Worm (Caenorhabditis elegans): Measurements from ENCODE around the gene grl-19.

Gene grl-19

ce11 chrIV:282008-282407, 29.7 kb upstream of the grl-19 start:
- TF ChIP-seq W03F9.2 (tag; optimal IDR thresholded peaks at IDR 0.05), result no peak
- TF ChIP-seq dao-5 (tag; optimal IDR thresholded peaks at IDR 0.05), result no peak
- no peak for TF ChIP-seq him-1 (tag; optimal IDR thresholded peaks at IDR 0.05)

ce11 chrIV:278284-278683, 25.9 kb upstream of the grl-19 start:
- TF ChIP-seq dao-5 (tag; optimal IDR thresholded peaks at IDR 0.05), result no peak
- TF ChIP-seq him-1 (tag; optimal IDR thresholded peaks at IDR 0.05), result no peak
- TF ChIP-seq W03F9.2 (tag; optimal IDR thresholded peaks at IDR 0.05), result no peak

- TF ChIP-seq dao-5 (tag; optimal IDR thresholded peaks at IDR 0.05) (no peak), him-1 (tag; optimal IDR thresholded peaks at IDR 0.05) (no peak), W03F9.2 (tag; optimal IDR thresholded peaks at IDR 0.05) (no peak)
Measured at ce11 chrIV:275146-275545, 22.8 kb upstream of the grl-19 start.

- TF ChIP-seq dao-5 (tag; optimal IDR thresholded peaks at IDR 0.05) (no peak), W03F9.2 (tag; optimal IDR thresholded peaks at IDR 0.05) (no peak), him-1 (tag; optimal IDR thresholded peaks at IDR 0.05) (no peak)
Measured at ce11 chrIV:274185-274584, 21.8 kb upstream of the grl-19 start, which contains the start of gene sma-10. Gene sma-10, plus strand, starts transcription at chrIV:274420.

- no peak for TF ChIP-seq him-1 (tag; optimal IDR thresholded peaks at IDR 0.05)
- no peak for TF ChIP-seq dao-5 (tag; optimal IDR thresholded peaks at IDR 0.05)
- no peak for TF ChIP-seq W03F9.2 (tag; optimal IDR thresholded peaks at IDR 0.05)
Measured at ce11 chrIV:273299-273698, 20.9 kb upstream of the grl-19 start, which contains the start of gene srh-282. Gene srh-282, minus strand, starts transcription at chrIV:273399.

ce11 chrIV:269107-269506, 16.8 kb upstream of the grl-19 start, which contains the start of gene T21D12.11:
Gene T21D12.11, plus strand, starts transcription at chrIV:269407.
- TF ChIP-seq dao-5 (tag; optimal IDR thresholded peaks at IDR 0.05) (no peak), him-1 (tag; optimal IDR thresholded peaks at IDR 0.05) (no peak), W03F9.2 (tag; optimal IDR thresholded peaks at IDR 0.05) (no peak)

- TF ChIP-seq W03F9.2 (tag; optimal IDR thresholded peaks at IDR 0.05), result no peak
- no peak for TF ChIP-seq him-1 (tag; optimal IDR thresholded peaks at IDR 0.05)
- no peak for TF ChIP-seq dao-5 (tag; optimal IDR thresholded peaks at IDR 0.05)
Measured at ce11 chrIV:266148-266547, 13.8 kb upstream of the grl-19 start, which contains the start of gene T21D12.12. Gene T21D12.12, plus strand, starts transcription at chrIV:266448.

- TF ChIP-seq W03F9.2 (tag; optimal IDR thresholded peaks at IDR 0.05) (no peak), him-1 (tag; optimal IDR thresholded peaks at IDR 0.05) (no peak), dao-5 (tag; optimal IDR thresholded peaks at IDR 0.05) (no peak)
Measured at ce11 chrIV:264182-264709, 11.9 kb upstream of the grl-19 start, which contains the start of gene pat-6. Gene pat-6, minus strand, starts transcription at chrIV:264232.

ce11 chrIV:262460-262859, 10.1 kb upstream of the grl-19 start:
- TF ChIP-seq him-1 (tag; optimal IDR thresholded peaks at IDR 0.05), result no peak
- no peak for TF ChIP-seq dao-5 (tag; optimal IDR thresholded peaks at IDR 0.05)
- no peak for TF ChIP-seq W03F9.2 (tag; optimal IDR thresholded peaks at IDR 0.05)

ce11 chrIV:261607-262006, 9.3 kb upstream of the grl-19 start, which contains the start of gene pqbp-1.1:
Gene pqbp-1.1, minus strand, starts transcription at chrIV:261683.
- TF ChIP-seq him-1 (tag; optimal IDR thresholded peaks at IDR 0.05) (no peak), W03F9.2 (tag; optimal IDR thresholded peaks at IDR 0.05) (no peak), dao-5 (tag; optimal IDR thresholded peaks at IDR 0.05) (no peak)

- TF ChIP-seq dao-5 (tag; optimal IDR thresholded peaks at IDR 0.05) (no peak), him-1 (tag; optimal IDR thresholded peaks at IDR 0.05) (no peak), W03F9.2 (tag; optimal IDR thresholded peaks at IDR 0.05) (no peak)
Measured at ce11 chrIV:259142-259541, 6.8 kb upstream of the grl-19 start, which contains the start of gene dpy-9. Gene dpy-9, minus strand, starts transcription at chrIV:259204.

- TF ChIP-seq him-1 (tag; optimal IDR thresholded peaks at IDR 0.05), result no peak
- no peak for TF ChIP-seq W03F9.2 (tag; optimal IDR thresholded peaks at IDR 0.05)
- TF ChIP-seq dao-5 (tag; optimal IDR thresholded peaks at IDR 0.05), result no peak
Measured at ce11 chrIV:258362-258761, 6.0 kb upstream of the grl-19 start.

ce11 chrIV:257095-257494, 4.7 kb upstream of the grl-19 start, which contains the start of gene R02D3.8:
Gene R02D3.8, minus strand, starts transcription at chrIV:257203.
- TF ChIP-seq W03F9.2 (tag; optimal IDR thresholded peaks at IDR 0.05), result no peak
- no peak for TF ChIP-seq dao-5 (tag; optimal IDR thresholded peaks at IDR 0.05)

- TF ChIP-seq W03F9.2 (tag; optimal IDR thresholded peaks at IDR 0.05) (peak; percentile 56), him-1 (tag; optimal IDR thresholded peaks at IDR 0.05) (no peak), dao-5 (tag; optimal IDR thresholded peaks at IDR 0.05) (no peak)
Measured at ce11 chrIV:255379-255857, 3.1 kb upstream of the grl-19 start, which contains the start of gene rcat-1. Gene rcat-1, minus strand, starts transcription at chrIV:255429.

ce11 chrIV:247494-247893, 4.9 kb downstream of the grl-19 start:
- TF ChIP-seq him-1 (tag; optimal IDR thresholded peaks at IDR 0.05) (no peak), W03F9.2 (tag; optimal IDR thresholded peaks at IDR 0.05) (no peak), dao-5 (tag; optimal IDR thresholded peaks at IDR 0.05) (no peak)

All from whole organism, L4/young adult.